Worm (Caenorhabditis elegans) whole organism, L4 larva: ENCODE results near the gene lro-1.

Source experiments
- F26F4.8 ChIP-seq: fragments of 200-800 bp; sonication (Bioruptor generic); conservative IDR thresholded peaks from 2 replicates; pipeline ENCODE4 v1.3.6; 2022; ENCODE audit warnings: missing genetic modification characterization, missing compliant biosample characterization
- F44E2.7 ChIP-seq: fragments of 200-800 bp; sonication (Bioruptor generic); IDR thresholded peaks from 2 replicates; pipeline ENCODE4 v2.1.2; 2022; ENCODE audit warnings: missing genetic modification characterization, missing compliant biosample characterization
- T20F7.1 ChIP-seq: fragments of 200-800 bp; sonication (Bioruptor generic); optimal IDR thresholded peaks from 2 replicates; lab custom pipeline; 2018; ENCODE audit warnings: mild to moderate bottlenecking, missing genetic modification characterization, missing compliant biosample characterization
- Y48G9A.11 ChIP-seq: fragments of 200-800 bp; sonication (Bioruptor generic); IDR thresholded peaks from 2 replicates; pipeline ENCODE4 v1.3.6; 2022; ENCODE audit warnings: missing genetic modification reagents, missing genetic modification characterization, missing compliant biosample characterization
- ZK546.5 ChIP-seq, 2 experiments: sonication (generic microtip); optimal IDR thresholded peaks; 2 replicates each; lab custom pipeline; 2017; ENCODE audit warnings: missing biosample characterization in 2 of 2, missing genetic modification characterization in 2 of 2
- aha-1 ChIP-seq: fragments of 150-350 bp; peaks from one replicate; lab custom pipeline; 2014; ENCODE audit warnings: missing biosample characterization, missing genetic modification characterization
- ceh-32 ChIP-seq: sonication (generic microtip); optimal IDR thresholded peaks from 2 replicates; lab custom pipeline; 2016; ENCODE audit warnings: mild to moderate bottlenecking, missing genetic modification characterization, missing compliant biosample characterization; ENCODE audit not compliant: poor library complexity
- ces-1 ChIP-seq: fragments of 150-350 bp; sonication (generic microtip); optimal IDR thresholded peaks from 4 replicates; lab custom pipeline; 2014; ENCODE audit warnings: missing biosample characterization, missing genetic modification reagents, missing genetic modification characterization
- cey-2 ChIP-seq: sonication (generic microtip); optimal IDR thresholded peaks from 3 replicates; lab custom pipeline; 2017; ENCODE audit warnings: missing genetic modification characterization, mild to moderate bottlenecking, missing compliant biosample characterization, antibody characterized with exemption, borderline replicate concordance; ENCODE audit not compliant: insufficient read depth
- daf-12 ChIP-seq: fragments of 150-350 bp; optimal IDR thresholded peaks from 2 replicates; lab custom pipeline; 2014; ENCODE audit warnings: missing biosample characterization, missing genetic modification reagents, missing genetic modification characterization
- daf-16 ChIP-seq, 3 experiments: sonication (generic microtip); optimal IDR thresholded peaks; 2 replicates each; lab custom pipeline; 2016 to 2017; ENCODE audit warnings: missing genetic modification characterization in 3 of 3, missing genetic modification reagents in 3 of 3, mild to moderate bottlenecking in 2 of 3, missing compliant biosample characterization in 2 of 3, missing biosample characterization in 1 of 3, moderate library complexity in 1 of 3
- dpl-1 ChIP-seq: fragments of 150-350 bp; optimal IDR thresholded peaks from 2 replicates; lab custom pipeline; 2014; ENCODE audit warnings: missing biosample characterization, missing genetic modification reagents, missing genetic modification characterization
- dve-1 ChIP-seq: sonication (generic microtip); optimal IDR thresholded peaks from 2 replicates; lab custom pipeline; 2017; ENCODE audit warnings: antibody characterized with exemption, mild to moderate bottlenecking, missing genetic modification characterization, missing compliant biosample characterization; ENCODE audit not compliant: insufficient read depth
- hif-1 ChIP-seq, 2 experiments: sonication (generic microtip); optimal IDR thresholded peaks; 2 replicates each; lab custom pipeline; 2016 to 2017; ENCODE audit warnings: missing compliant biosample characterization in 2 of 2, missing genetic modification characterization in 2 of 2, missing genetic modification reagents in 2 of 2, missing genotype in 2 of 2, mild to moderate bottlenecking in 1 of 2
- hlh-11 ChIP-seq: fragments of 200-800 bp; sonication (Bioruptor generic); optimal IDR thresholded peaks from 2 replicates; lab custom pipeline; 2018; ENCODE audit warnings: mild to moderate bottlenecking, missing genetic modification characterization, missing compliant biosample characterization
- hlh-30 ChIP-seq: sonication (generic microtip); optimal IDR thresholded peaks from 2 replicates; lab custom pipeline; 2017; ENCODE audit warnings: antibody characterized with exemption, mild to moderate bottlenecking, missing genetic modification characterization, missing compliant biosample characterization; ENCODE audit not compliant: insufficient read depth
- hmg-1.1 ChIP-seq: fragments of 200-800 bp; sonication (Bioruptor generic); IDR thresholded peaks from 2 replicates; pipeline ENCODE4 v1.3.6; 2022; ENCODE audit warnings: missing genetic modification reagents, missing genetic modification characterization, missing compliant biosample characterization
- lsy-2 ChIP-seq, 2 experiments: fragments of 150-350 bp in 1 of 2; sonication (generic microtip) in 1 of 2; optimal IDR thresholded peaks; 2 replicates each; lab custom pipeline; 2014 to 2017; ENCODE audit warnings: missing biosample characterization in 2 of 2, missing genetic modification characterization in 2 of 2
- mdl-1 ChIP-seq, 2 experiments: fragments of 150-350 bp in 1 of 2; sonication (generic microtip) in 1 of 2; optimal IDR thresholded peaks; 2 replicates each; lab custom pipeline; 2014 to 2017; ENCODE audit warnings: missing biosample characterization in 2 of 2, missing genetic modification characterization in 2 of 2
- mdt-29 ChIP-seq: fragments of 200-800 bp; sonication (Bioruptor generic); IDR thresholded peaks from 2 replicates; pipeline ENCODE4 v1.3.6; 2022; ENCODE audit warnings: missing genetic modification reagents, missing genetic modification characterization, missing compliant biosample characterization
- mxl-3 ChIP-seq: fragments of 200-800 bp; sonication (Bioruptor generic); optimal IDR thresholded peaks from 2 replicates; lab custom pipeline; 2018; ENCODE audit warnings: mild to moderate bottlenecking, missing genetic modification characterization, missing compliant biosample characterization
- nhr-10 ChIP-seq: fragments of 150-350 bp; optimal IDR thresholded peaks from 2 replicates; lab custom pipeline; 2014; ENCODE audit warnings: missing biosample characterization, missing genetic modification characterization
- nhr-111 ChIP-seq: fragments of 200-800 bp; sonication (Bioruptor generic); optimal IDR thresholded peaks from 2 replicates; lab custom pipeline; 2018; ENCODE audit warnings: mild to moderate bottlenecking, missing genetic modification characterization, missing compliant biosample characterization
- nhr-28 ChIP-seq: fragments of 150-350 bp; optimal IDR thresholded peaks from 2 replicates; lab custom pipeline; 2014; ENCODE audit warnings: missing biosample characterization, missing genetic modification characterization
- nhr-6 ChIP-seq: fragments of 150-350 bp; optimal IDR thresholded peaks from 2 replicates; lab custom pipeline; 2014; ENCODE audit warnings: missing biosample characterization, missing genetic modification characterization
- nhr-77 ChIP-seq: fragments of 150-350 bp; optimal IDR thresholded peaks from 2 replicates; lab custom pipeline; 2014; ENCODE audit warnings: missing biosample characterization, missing genetic modification characterization
- pqm-1 ChIP-seq: sonication (generic microtip); optimal IDR thresholded peaks from 2 replicates; lab custom pipeline; 2017; ENCODE audit warnings: missing biosample characterization, missing genetic modification characterization
- tag-97 ChIP-seq: fragments of 200-800 bp; sonication (Bioruptor generic); IDR thresholded peaks from 2 replicates; pipeline ENCODE4 v1.3.6; 2022; ENCODE audit warnings: missing genetic modification characterization, missing compliant biosample characterization
- tra-1 ChIP-seq: fragments of 200-800 bp; sonication (Bioruptor generic); IDR thresholded peaks from 2 replicates; pipeline ENCODE4 v1.3.6; 2022; ENCODE audit warnings: missing genetic modification reagents, missing genetic modification characterization, missing compliant biosample characterization
- unc-62 ChIP-seq, 3 experiments: fragments of 150-350 bp in 1 of 3; sonication (generic microtip); optimal IDR thresholded peaks in 2 of 3; peaks in 1 of 3; 1 replicate in 1 of 3; 2 replicates in 2 of 3; lab custom pipeline; 2014 to 2017; ENCODE audit warnings: missing biosample characterization in 3 of 3, missing genetic modification characterization in 3 of 3, missing genetic modification reagents in 3 of 3, missing genotype in 1 of 3
- vab-7 ChIP-seq: fragments of 200-800 bp; sonication (Bioruptor generic); IDR thresholded peaks from 2 replicates; pipeline ENCODE4 v1.3.6; 2022; ENCODE audit warnings: missing genetic modification reagents, missing genetic modification characterization, missing compliant biosample characterization
- ztf-11 ChIP-seq: fragments of 150-350 bp; optimal IDR thresholded peaks from 2 replicates; lab custom pipeline; 2014; ENCODE audit warnings: missing biosample characterization, missing genetic modification characterization

lro-1 gene

ce11 chrX:6240640-6241033 is 31.3 kb upstream of the lro-1 start, which contains the start of gene got-2.2:
Gene got-2.2 (plus strand): TSS chrX:6240983.
- TF ChIP-seq hlh-11 (tag; lab: Kevin White, UChicago) (peak; percentile 13), hmg-1.1 (GFP tag; lab: Robert Waterston, UW) (no peak; the same call in 1 of the 2 replicates), dpl-1 (GFP tag; lab: Kevin White, UChicago) (no peak), mdl-1 (tag; optimal IDR thresholded peaks at IDR 0.05; lab: Kevin White, UChicago) (peak in 1 of 2 experiments; percentile 44), ces-1 (GFP tag; lab: Kevin White, UChicago) (no peak), nhr-28 (tag; lab: Kevin White, UChicago) (peak; percentile 66), dve-1 (tag; lab: Kevin White, UChicago) (peak; percentile 63), daf-16 (GFP tag; optimal IDR thresholded peaks at IDR 0.05; lab: Kevin White, UChicago) (no peak), daf-16 (tag; optimal IDR thresholded peaks at IDR 0.05; lab: Kevin White, UChicago) (peak; percentile 54), nhr-77 (tag; lab: Kevin White, UChicago) (peak; percentile 21), vab-7 (GFP tag; lab: Robert Waterston, UW) (no peak), nhr-10 (tag; lab: Kevin White, UChicago) (peak; percentile 24), hlh-30 (peak; percentile 42), Y48G9A.11 (GFP tag; lab: Robert Waterston, UW) (no peak), aha-1 (tag; lab: Kevin White, UChicago) (peak; percentile 65)

ce11 chrX:6245499-6245898 is 26.4 kb upstream of the lro-1 start:
- no peak for TF ChIP-seq ztf-11
- TF ChIP-seq aha-1 (tag; lab: Kevin White, UChicago) = peak; percentile 73
- TF ChIP-seq lsy-2 (tag; optimal IDR thresholded peaks at IDR 0.05; lab: Kevin White, UChicago) = peak in 1 of 2 experiments; percentile 12
- peak; percentile 13 for TF ChIP-seq nhr-6 (tag; lab: Kevin White, UChicago)
- TF ChIP-seq F26F4.8 (GFP tag; lab: Robert Waterston, UW) = no peak
- TF ChIP-seq dve-1 (tag; lab: Kevin White, UChicago) = peak; percentile 41
- TF ChIP-seq daf-16 (GFP tag; optimal IDR thresholded peaks at IDR 0.05; lab: Kevin White, UChicago) = no peak
- TF ChIP-seq daf-16 (tag; optimal IDR thresholded peaks at IDR 0.05; lab: Kevin White, UChicago) = peak; percentile 2
- TF ChIP-seq, all 104 proteins: peak for 5

- TF ChIP-seq pqm-1 (no peak), F26F4.8 (GFP tag; lab: Robert Waterston, UW) (no peak)
These were observed 24.9 kb upstream of the lro-1 start for ce11 chrX:6247013-6247412.

- no peak for TF ChIP-seq ceh-32 (tag; lab: Kevin White, UChicago)
- no peak for TF ChIP-seq tag-97
- no peak for TF ChIP-seq F44E2.7
- peak; percentile 77 for TF ChIP-seq ces-1 (GFP tag; lab: Kevin White, UChicago)
- no peak for TF ChIP-seq cey-2 (tag; lab: Kevin White, UChicago)
- no peak for TF ChIP-seq F26F4.8 (GFP tag; lab: Robert Waterston, UW)
- no peak for TF ChIP-seq mdt-29 (GFP tag; lab: Robert Waterston, UW)
- no peak for TF ChIP-seq mxl-3 (GFP tag; lab: Kevin White, UChicago)
- TF ChIP-seq daf-12 = no peak
- peak in 1 of 2 experiments; percentile 20 for TF ChIP-seq lsy-2 (tag; optimal IDR thresholded peaks at IDR 0.05; lab: Kevin White, UChicago)
- no peak for TF ChIP-seq nhr-111 (GFP tag; lab: Kevin White, UChicago)
- no peak for TF ChIP-seq ZK546.5 (tag; optimal IDR thresholded peaks at IDR 0.05; lab: Kevin White, UChicago)
- TF ChIP-seq hif-1 (tag; optimal IDR thresholded peaks at IDR 0.05; lab: Kevin White, UChicago) = no peak
- TF ChIP-seq T20F7.1 (GFP tag; lab: Kevin White, UChicago) = no peak
- peak in 1 of 2 experiments; percentile 12 for TF ChIP-seq unc-62 (GFP tag; optimal IDR thresholded peaks at IDR 0.05 in 1 of 2; lab: Kevin White, UChicago)
- no peak for TF ChIP-seq unc-62 (tag; optimal IDR thresholded peaks at IDR 0.05; lab: Kevin White, UChicago)
- TF ChIP-seq tra-1 (GFP tag; lab: Robert Waterston, UW) = no peak
- TF ChIP-seq aha-1 (tag; lab: Kevin White, UChicago) = peak; percentile 62
These were observed 24.0 kb upstream of the lro-1 start for ce11 chrX:6247869-6248268.
